Fruit fly (Drosophila melanogaster): ENCODE data around the gene CG32462.

The CG32462 gene

dm6 chr3L:22826236-22826635, 27.1 kb downstream of the CG32462 start (continued):
- TF ChIP-seq net (GFP tag; optimal IDR thresholded peaks at IDR 0.05): no peak
- no peak for TF ChIP-seq CG8632 (GFP tag; optimal IDR thresholded peaks at IDR 0.05)
- TF ChIP-seq fd85E (GFP tag; optimal IDR thresholded peaks at IDR 0.05): no peak
- 0 out of 2 replicates have a peak, but pooled peaks have one; percentile 23 for TF ChIP-seq CG15336 (GFP tag; IDR thresholded peaks at IDR 0.05)
- no peak for TF ChIP-seq fkh (GFP tag; optimal IDR thresholded peaks at IDR 0.05)
- TF ChIP-seq spab (GFP tag; optimal IDR thresholded peaks at IDR 0.05): peak; percentile 6
- peak; percentile 16 for TF ChIP-seq dsx (GFP tag; optimal IDR thresholded peaks at IDR 0.05; ENCODE audit: poor library complexity, severe bottlenecking)
- TF ChIP-seq CG8119 (GFP tag; IDR thresholded peaks at IDR 0.05): no peak
- TF ChIP-seq achi (GFP tag; optimal IDR thresholded peaks at IDR 0.05): no peak
- no peak for TF ChIP-seq pdm3 (GFP tag; optimal IDR thresholded peaks at IDR 0.05)
- no peak for TF ChIP-seq CG11762 (GFP tag; optimal IDR thresholded peaks at IDR 0.05; ENCODE audit: insufficient read depth)
- no peak for TF ChIP-seq topi (GFP tag; optimal IDR thresholded peaks at IDR 0.05)
- TF ChIP-seq vri (GFP tag; optimal IDR thresholded peaks at IDR 0.05): no peak
- peak; percentile 48 for TF ChIP-seq CG10669 (GFP tag; optimal IDR thresholded peaks at IDR 0.05)
- peak; percentile 20 for TF ChIP-seq CG1621 (tag; optimal IDR thresholded peaks at IDR 0.05)
- no peak for TF ChIP-seq CG11294 (GFP tag; IDR thresholded peaks at IDR 0.05)
- TF ChIP-seq dac (GFP tag; optimal IDR thresholded peaks at IDR 0.05): no peak
- no peak for TF ChIP-seq CG9139 (GFP tag; optimal IDR thresholded peaks at IDR 0.05)
- no peak for TF ChIP-seq CG8319 (GFP tag; optimal IDR thresholded peaks at IDR 0.05)
- peak in 1 of 2 experiments; percentile 3 for TF ChIP-seq salr (GFP tag; optimal IDR thresholded peaks at IDR 0.05)
- no peak for TF ChIP-seq Ets21C (GFP tag; optimal IDR thresholded peaks at IDR 0.05)
- no peak for TF ChIP-seq Eip93F (GFP tag; optimal IDR thresholded peaks at IDR 0.05)
- no peak for TF ChIP-seq Sox14 (GFP tag; optimal IDR thresholded peaks at IDR 0.05)
- TF ChIP-seq CG32006 (GFP tag; optimal IDR thresholded peaks at IDR 0.05): no peak
- no peak for TF ChIP-seq Eip75B (GFP tag; optimal IDR thresholded peaks at IDR 0.05)
- TF ChIP-seq Sox15 (GFP tag; optimal IDR thresholded peaks at IDR 0.05): no peak
- TF ChIP-seq acj6 (GFP tag; optimal IDR thresholded peaks at IDR 0.05): no peak
- no peak for TF ChIP-seq CG4318 (GFP tag; optimal IDR thresholded peaks at IDR 0.05)
- TF ChIP-seq CG10631 (GFP tag; optimal IDR thresholded peaks at IDR 0.05): no peak
- no peak for TF ChIP-seq cyc (GFP tag; optimal IDR thresholded peaks at IDR 0.05)
- TF ChIP-seq CG6163 (GFP tag; IDR thresholded peaks at IDR 0.05): peak; percentile 21; the same call in 2 of the 3 replicates
- no peak for TF ChIP-seq Hr39 (GFP tag; optimal IDR thresholded peaks at IDR 0.05)

DNA sequence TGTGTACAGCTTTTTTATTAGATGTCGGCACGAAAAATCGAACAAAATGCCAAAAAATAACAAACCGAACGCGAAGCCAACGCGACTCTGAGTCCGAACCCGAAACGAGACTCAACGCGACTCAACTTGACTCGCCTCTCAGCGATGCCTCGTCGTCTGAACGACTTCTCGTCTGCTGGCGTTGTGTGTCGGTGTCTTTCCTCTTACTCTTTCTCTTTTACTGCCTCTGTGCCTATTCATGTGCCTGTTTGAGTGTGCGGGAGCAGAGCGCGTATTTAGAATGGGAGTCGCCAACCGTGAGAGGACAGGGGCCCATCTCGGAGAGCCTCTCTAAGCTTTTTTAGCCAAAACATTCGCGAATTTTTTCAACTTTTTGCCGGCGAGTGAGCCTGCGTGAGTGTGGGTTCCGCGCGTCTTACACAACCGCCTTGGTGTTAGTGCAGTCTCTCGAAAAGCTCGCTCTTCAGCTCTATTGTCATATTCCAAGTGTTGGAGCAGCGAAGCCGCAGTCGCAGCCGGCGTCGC, 28.6 kb downstream of the CG32462 start:
- TF ChIP-seq vri (GFP tag; optimal IDR thresholded peaks at IDR 0.05): peak; percentile 91
- TF ChIP-seq CG10631 (GFP tag; optimal IDR thresholded peaks at IDR 0.05): no peak
- peak; percentile 34 for TF ChIP-seq CG6276 (GFP tag; optimal IDR thresholded peaks at IDR 0.05)
- TF ChIP-seq svp (GFP tag): no peak
- no peak for TF ChIP-seq CG4318 (GFP tag; optimal IDR thresholded peaks at IDR 0.05)
- TF ChIP-seq Hr4 (GFP tag; optimal IDR thresholded peaks at IDR 0.05): no peak
- TF ChIP-seq Eip75B (GFP tag; optimal IDR thresholded peaks at IDR 0.05): peak; percentile 3
- TF ChIP-seq Eip78C (GFP tag): peak; percentile 81
- TF ChIP-seq dac (GFP tag; optimal IDR thresholded peaks at IDR 0.05): no peak
- TF ChIP-seq Blimp-1 (GFP tag; optimal IDR thresholded peaks at IDR 0.05): peak; percentile 0
- no peak for TF ChIP-seq Hr38 (GFP tag; optimal IDR thresholded peaks at IDR 0.05)
- TF ChIP-seq CG10669 (GFP tag; optimal IDR thresholded peaks at IDR 0.05): no peak
- no peak for TF ChIP-seq lz (GFP tag; optimal IDR thresholded peaks at IDR 0.05)
- TF ChIP-seq CG8119 (GFP tag; IDR thresholded peaks at IDR 0.05): 0 out of 3 replicates have a peak, but pooled peaks have one; percentile 48
- no peak for TF ChIP-seq CG6792 (GFP tag; optimal IDR thresholded peaks at IDR 0.05)
- TF ChIP-seq CG6163 (GFP tag; IDR thresholded peaks at IDR 0.05): peak; percentile 74; the same call in 1 of the 3 replicates
- TF ChIP-seq dsx (GFP tag; optimal IDR thresholded peaks at IDR 0.05; ENCODE audit: poor library complexity, severe bottlenecking): peak; percentile 53
- no peak for TF ChIP-seq topi (GFP tag; optimal IDR thresholded peaks at IDR 0.05)
- TF ChIP-seq CG8632 (GFP tag; optimal IDR thresholded peaks at IDR 0.05): peak; percentile 7
- peak; percentile 12 for TF ChIP-seq pdm3 (GFP tag; optimal IDR thresholded peaks at IDR 0.05)
- peak; percentile 21 for TF ChIP-seq esn (GFP tag; optimal IDR thresholded peaks at IDR 0.05)
- peak; percentile 30 for TF ChIP-seq achi (GFP tag; optimal IDR thresholded peaks at IDR 0.05)
- peak; percentile 58 for TF ChIP-seq net (GFP tag; optimal IDR thresholded peaks at IDR 0.05)
- peak; percentile 70 for TF ChIP-seq CG16779 (tag; optimal IDR thresholded peaks at IDR 0.05)
- TF ChIP-seq acj6 (GFP tag; optimal IDR thresholded peaks at IDR 0.05): no peak
- no peak for TF ChIP-seq CG11294 (GFP tag; IDR thresholded peaks at IDR 0.05)
- peak; percentile 76 for TF ChIP-seq eg (GFP tag; IDR thresholded peaks at IDR 0.05)
- TF ChIP-seq CG3032 (tag; optimal IDR thresholded peaks at IDR 0.05): no peak
- no peak for TF ChIP-seq Eip93F (GFP tag; optimal IDR thresholded peaks at IDR 0.05)
- no peak for TF ChIP-seq spab (GFP tag; optimal IDR thresholded peaks at IDR 0.05)
- peak; percentile 68 for TF ChIP-seq CG15336 (GFP tag; IDR thresholded peaks at IDR 0.05)
- TF ChIP-seq fkh (GFP tag; optimal IDR thresholded peaks at IDR 0.05): peak; percentile 25
- peak; percentile 72 for TF ChIP-seq Lpt (GFP tag; optimal IDR thresholded peaks at IDR 0.05)
- TF ChIP-seq CG6808 (GFP tag; optimal IDR thresholded peaks at IDR 0.05): peak; percentile 22
- no peak for TF ChIP-seq CG11902 (GFP tag; optimal IDR thresholded peaks at IDR 0.05)
- no peak for TF ChIP-seq cyc (GFP tag; optimal IDR thresholded peaks at IDR 0.05)
